Fruit fly (Drosophila melanogaster): ENCODE measurements around the gene DZIP1.

DNA sequence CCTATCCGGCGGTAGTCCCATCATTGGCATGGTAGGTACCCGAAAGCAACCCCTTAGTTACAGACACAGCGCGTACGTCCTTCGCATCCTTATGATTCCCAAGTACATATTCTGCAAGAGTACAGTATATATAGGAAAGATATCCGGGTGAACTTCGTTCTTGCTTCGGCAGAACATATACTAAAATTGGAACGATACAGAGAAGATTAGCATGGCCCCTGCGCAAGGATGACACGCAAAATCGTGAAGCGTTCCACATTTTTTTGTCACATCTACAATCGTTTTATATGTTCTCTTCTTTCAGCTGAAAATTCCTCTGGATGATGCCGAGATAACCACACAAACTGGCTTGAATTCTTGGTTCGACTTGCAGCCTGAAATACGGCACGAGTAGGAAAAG is 40.9 kb downstream of the DZIP1 start:
- TF ChIP-seq Clk (GFP tag; optimal IDR thresholded peaks at IDR 0.05) = no peak
- no peak for TF ChIP-seq bab1 (GFP tag; optimal IDR thresholded peaks at IDR 0.05)
- TF ChIP-seq pad (GFP tag; optimal IDR thresholded peaks at IDR 0.05) = no peak
- TF ChIP-seq toe (GFP tag; optimal IDR thresholded peaks at IDR 0.05) = no peak
- no peak for TF ChIP-seq CG11617 (GFP tag; optimal IDR thresholded peaks at IDR 0.05)
- no peak for TF ChIP-seq CG7045 (GFP tag; optimal IDR thresholded peaks at IDR 0.05)

All from whole organism, adult.